Worm (Caenorhabditis elegans): ENCODE results near the gene mig-22.
A peak's percentile ranks its signal among the peaks of the same experiment; 100 is the strongest.

DNA sequence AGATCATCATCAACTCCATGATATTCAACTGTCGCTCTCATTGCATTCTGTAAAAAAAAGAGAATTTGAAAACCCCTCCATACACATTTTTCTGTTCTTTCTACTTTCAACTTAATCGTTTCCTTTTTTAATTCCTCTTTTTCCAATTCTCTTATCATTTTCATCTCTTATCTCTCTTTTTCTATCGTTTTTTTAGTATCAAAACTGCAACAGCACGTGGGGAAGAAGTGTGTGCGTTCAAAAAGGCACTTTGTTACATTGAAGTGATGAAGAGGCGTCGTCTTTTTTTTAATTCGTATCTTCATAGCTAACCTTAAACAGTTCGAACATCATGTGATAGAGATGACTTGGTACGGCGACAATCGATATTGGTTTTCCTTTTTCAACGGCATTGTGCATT lies 28.0 kb downstream of the mig-22 start:
- TF ChIP-seq fos-1 (tag; optimal IDR thresholded peaks at IDR 0.05) (no peak), fkh-10 (GFP tag; optimal IDR thresholded peaks at IDR 0.05) (no peak), lin-39 (tag; optimal IDR thresholded peaks at IDR 0.05) (no peak), hlh-17 (GFP tag; optimal IDR thresholded peaks at IDR 0.05; ENCODE audit: borderline replicate concordance) (no peak), aly-2 (tag; optimal IDR thresholded peaks at IDR 0.05) (no peak), nhr-237 (tag; optimal IDR thresholded peaks at IDR 0.05) (no peak), nhr-28 (tag; optimal IDR thresholded peaks at IDR 0.05) (no peak), unc-62 (GFP tag; optimal IDR thresholded peaks at IDR 0.05) (no peak), dpl-1 (GFP tag; optimal IDR thresholded peaks at IDR 0.05) (peak in 2 of 3 experiments; percentile 24 to 50), elt-2 (tag; optimal IDR thresholded peaks at IDR 0.05) (peak; percentile 82), lsy-2 (tag; optimal IDR thresholded peaks at IDR 0.05) (peak in 1 of 2 experiments; percentile 43)

Measured in whole organism, L1 larva.